Worm (Caenorhabditis elegans) whole organism, young adult: ENCODE results near the gene C01C4.3.

Source experiments
- B0261.1 ChIP-seq: sonication (generic microtip); optimal IDR thresholded peaks from 2 replicates; lab custom pipeline; 2016; ENCODE audit warnings: mild to moderate bottlenecking, missing genetic modification characterization, moderate library complexity, missing compliant biosample characterization
- B0336.3 ChIP-seq: fragments of 200-800 bp; sonication (Bioruptor generic); IDR thresholded peaks from 2 replicates; pipeline ENCODE4 v1.3.6; 2022; ENCODE audit warnings: missing genetic modification characterization, missing compliant biosample characterization
- F33H1.4 ChIP-seq: fragments of 200-800 bp; sonication (Bioruptor generic); IDR thresholded peaks from 2 replicates; pipeline ENCODE4 v1.3.6; 2022; ENCODE audit warnings: missing genetic modification reagents, missing genetic modification characterization, missing compliant biosample characterization
- F37B4.10 ChIP-seq: fragments of 200-800 bp; sonication (Bioruptor generic); IDR thresholded peaks from 2 replicates; pipeline ENCODE4 v1.3.6; 2022; ENCODE audit warnings: missing genetic modification characterization, missing compliant biosample characterization
- F39B2.1 ChIP-seq: fragments of 200-800 bp; sonication (Bioruptor generic); IDR thresholded peaks from 2 replicates; pipeline ENCODE4 v1.3.6; 2022; ENCODE audit warnings: missing genetic modification reagents, missing genetic modification characterization, missing compliant biosample characterization
- F57C9.4 ChIP-seq: sonication (generic microtip); optimal IDR thresholded peaks from 2 replicates; lab custom pipeline; 2017; ENCODE audit warnings: mild to moderate bottlenecking, missing genetic modification characterization, missing compliant biosample characterization
- K11D2.4 ChIP-seq: fragments of 200-800 bp; sonication (Bioruptor generic); IDR thresholded peaks from 2 replicates; pipeline ENCODE4 v1.3.6; 2022; ENCODE audit warnings: missing genetic modification reagents, missing genetic modification characterization, missing compliant biosample characterization
- K12H6.12 ChIP-seq: fragments of 200-800 bp; sonication (Bioruptor generic); optimal IDR thresholded peaks from 2 replicates; lab custom pipeline; 2018; ENCODE audit warnings: mild to moderate bottlenecking, missing genetic modification characterization, missing compliant biosample characterization
- Y53F4B.3 ChIP-seq: fragments of 200-800 bp; sonication (Bioruptor generic); IDR thresholded peaks from 2 replicates; pipeline ENCODE4 v1.3.6; 2022; ENCODE audit warnings: missing genetic modification reagents, missing genetic modification characterization, missing compliant biosample characterization
- Y95B8A.8 ChIP-seq: fragments of 200-800 bp; sonication (Bioruptor generic); IDR thresholded peaks from 2 replicates; pipeline ENCODE4 v1.3.6; 2022; ENCODE audit warnings: missing genetic modification reagents, missing genetic modification characterization, missing compliant biosample characterization
- ZK185.1 ChIP-seq: sonication (generic microtip); optimal IDR thresholded peaks from 2 replicates; lab custom pipeline; 2016; ENCODE audit warnings: mild to moderate bottlenecking, missing genetic modification characterization, missing compliant biosample characterization; ENCODE audit not compliant: poor library complexity, severe bottlenecking
- aptf-3 ChIP-seq: fragments of 200-800 bp; sonication (Bioruptor generic); IDR thresholded peaks from 2 replicates; pipeline ENCODE4 v1.3.6; 2022; ENCODE audit warnings: missing genetic modification characterization, missing compliant biosample characterization
- atf-7 ChIP-seq: sonication (generic microtip); optimal IDR thresholded peaks from 2 replicates; lab custom pipeline; 2017; ENCODE audit warnings: mild to moderate bottlenecking, missing genetic modification characterization, missing compliant biosample characterization
- ceh-100 ChIP-seq: fragments of 200-800 bp; sonication (Bioruptor generic); IDR thresholded peaks from 2 replicates; pipeline ENCODE4 v1.3.6; 2022; ENCODE audit warnings: missing genetic modification reagents, missing genetic modification characterization, missing compliant biosample characterization
- dox-1 ChIP-seq: fragments of 200-800 bp; sonication (Bioruptor generic); IDR thresholded peaks from 2 replicates; pipeline ENCODE4 v1.3.6; 2022; ENCODE audit warnings: missing genetic modification reagents, missing genetic modification characterization, missing compliant biosample characterization
- efl-1 ChIP-seq: fragments of 150-350 bp; optimal IDR thresholded peaks from 2 replicates; lab custom pipeline; 2014; ENCODE audit warnings: missing biosample characterization, missing genetic modification reagents, missing genetic modification characterization
- egrh-3 ChIP-seq: fragments of 200-800 bp; sonication (Bioruptor generic); IDR thresholded peaks from 2 replicates; pipeline ENCODE4 v1.3.6; 2022; ENCODE audit warnings: missing genetic modification reagents, missing genetic modification characterization, missing compliant biosample characterization
- hlh-12 ChIP-seq: sonication (generic microtip); optimal IDR thresholded peaks from 2 replicates; lab custom pipeline; 2016; ENCODE audit warnings: missing genetic modification characterization, missing compliant biosample characterization
- lir-1 ChIP-seq: fragments of 200-800 bp; sonication (Bioruptor generic); conservative IDR thresholded peaks from 2 replicates; pipeline ENCODE4 v1.3.6; 2022; ENCODE audit warnings: missing genetic modification reagents, missing genetic modification characterization, missing compliant biosample characterization
- mes-4 ChIP-seq: sonication (generic microtip); optimal IDR thresholded peaks from 2 replicates; lab custom pipeline; 2016; ENCODE audit warnings: missing genotype, missing genetic modification characterization, missing compliant biosample characterization
- nfya-2 ChIP-seq: fragments of 200-800 bp; sonication (Bioruptor generic); IDR thresholded peaks from 2 replicates; pipeline ENCODE4 v1.3.6; 2022; ENCODE audit warnings: missing genetic modification reagents, missing genetic modification characterization, missing compliant biosample characterization
- nhr-179 ChIP-seq: sonication (generic microtip); optimal IDR thresholded peaks from 2 replicates; lab custom pipeline; 2016; ENCODE audit warnings: mild to moderate bottlenecking, missing genetic modification characterization, missing compliant biosample characterization
- nhr-27 ChIP-seq: fragments of 200-800 bp; sonication (Bioruptor generic); optimal IDR thresholded peaks from 2 replicates; lab custom pipeline; 2018; ENCODE audit warnings: mild to moderate bottlenecking, missing genetic modification characterization, moderate library complexity, missing compliant biosample characterization
- pha-4 ChIP-seq: fragments of 150-350 bp; sonication (generic microtip); optimal IDR thresholded peaks from 2 replicates; lab custom pipeline; 2014; ENCODE audit warnings: missing biosample characterization, missing genetic modification reagents, missing genetic modification characterization
- rec-8 ChIP-seq, 2 experiments: sonication (generic microtip); optimal IDR thresholded peaks; 2 replicates each; lab custom pipeline; 2016; ENCODE audit warnings: mild to moderate bottlenecking in 2 of 2, missing genetic modification characterization in 2 of 2, missing genetic modification reagents in 2 of 2, missing genotype in 2 of 2, missing biosample characterization in 1 of 2, missing compliant biosample characterization in 1 of 2, moderate library complexity in 1 of 2
- sdz-38 ChIP-seq: sonication (generic microtip); optimal IDR thresholded peaks from 2 replicates; lab custom pipeline; 2016; ENCODE audit warnings: missing genotype, missing genetic modification characterization, missing compliant biosample characterization
- snpc-1.1 ChIP-seq: sonication (generic microtip); optimal IDR thresholded peaks from 2 replicates; lab custom pipeline; 2017; ENCODE audit warnings: missing genetic modification characterization, mild to moderate bottlenecking, missing compliant biosample characterization, antibody characterized with exemption, moderate library complexity, missing genotype, missing genetic modification reagents; ENCODE audit not compliant: insufficient read depth
- somi-1 ChIP-seq: fragments of 200-800 bp; sonication (Bioruptor generic); optimal IDR thresholded peaks from 2 replicates; lab custom pipeline; 2018; ENCODE audit warnings: mild to moderate bottlenecking, missing genetic modification characterization, missing compliant biosample characterization
- tlf-1 ChIP-seq: fragments of 200-800 bp; sonication (Bioruptor generic); optimal IDR thresholded peaks from 2 replicates; lab custom pipeline; 2018; ENCODE audit warnings: mild to moderate bottlenecking, missing genetic modification characterization, missing compliant biosample characterization
- unc-130 ChIP-seq: sonication (generic microtip); optimal IDR thresholded peaks from 2 replicates; lab custom pipeline; 2016; ENCODE audit warnings: missing genetic modification reagents, missing genetic modification characterization, missing compliant biosample characterization
- zfh-2 ChIP-seq: fragments of 200-800 bp; sonication (Bioruptor generic); conservative IDR thresholded peaks from 2 replicates; pipeline ENCODE4 v1.3.6; 2022; ENCODE audit warnings: missing genetic modification reagents, missing genetic modification characterization, missing compliant biosample characterization
- ztf-18 ChIP-seq: sonication (generic microtip); optimal IDR thresholded peaks from 2 replicates; lab custom pipeline; 2016; ENCODE audit warnings: missing genotype, mild to moderate bottlenecking, missing genetic modification characterization, missing compliant biosample characterization

The C01C4.3 gene

DNA sequence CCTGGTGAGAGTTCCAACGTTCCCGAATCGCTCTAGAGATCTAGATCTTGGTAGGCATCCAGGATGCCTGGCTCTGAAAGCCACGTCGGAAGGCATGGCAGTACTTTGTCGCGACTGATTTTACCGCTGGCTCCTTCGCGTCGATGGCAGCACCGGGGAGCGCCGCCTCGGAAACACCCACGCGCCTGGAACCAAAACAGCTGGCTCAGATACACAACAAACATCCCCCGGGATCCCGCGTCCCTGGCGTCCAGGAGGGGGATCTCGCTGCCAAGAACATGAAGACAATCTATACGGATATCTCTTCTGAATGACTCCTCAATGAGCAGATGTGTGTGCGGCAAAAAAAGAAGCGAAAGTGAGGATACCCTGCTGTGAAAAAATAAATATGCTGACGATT lies 36.6 kb downstream of the C01C4.3 start:
- TF ChIP-seq F33H1.4 (GFP tag; lab: Robert Waterston, UW) (no peak), mes-4 (tag; lab: Kevin White, UChicago) (no peak)

DNA sequence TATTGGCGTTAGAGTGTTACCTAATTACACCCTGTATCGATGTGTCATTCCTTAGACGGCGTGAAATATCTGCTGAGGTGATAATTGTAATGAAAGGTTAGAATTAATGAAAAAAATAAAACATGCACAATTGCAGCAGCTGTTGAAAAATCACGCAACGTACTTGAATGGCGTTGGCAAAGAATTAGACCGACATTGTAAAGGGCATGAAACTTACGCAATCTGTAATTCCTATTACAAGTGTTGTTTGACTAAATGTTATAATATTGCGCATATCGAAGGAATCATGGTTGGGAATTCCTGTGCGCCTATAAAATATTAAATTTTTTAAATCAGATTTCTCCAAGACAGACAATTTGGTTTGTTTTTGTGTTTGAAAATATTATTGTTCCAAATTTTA lies 37.0 kb downstream of the C01C4.3 start, which contains the start of gene tag-18:
tag-18 (minus strand) TSS at position 305 of the 400 bp plus-strand sequence.
- TF ChIP-seq Y95B8A.8 (GFP tag; lab: Robert Waterston, UW) (no peak), ceh-100 (GFP tag; lab: Robert Waterston, UW) (no peak), tlf-1 (GFP tag; lab: Kevin White, UChicago) (no peak), Y53F4B.3 (no peak), somi-1 (GFP tag; lab: Kevin White, UChicago) (no peak), hlh-12 (no peak), B0261.1 (tag; lab: Kevin White, UChicago) (no peak), nhr-27 (tag; lab: Kevin White, UChicago) (no peak), F57C9.4 (no peak), pha-4 (tag; lab: Kevin White, UChicago) (no peak), atf-7 (tag; lab: Kevin White, UChicago) (no peak), K11D2.4 (no peak), ZK185.1 (tag; lab: Kevin White, UChicago) (no peak), snpc-1.1 (tag; lab: Kevin White, UChicago) (no peak)
- TF ChIP-seq, all 124 proteins: peak for 0

DNA sequence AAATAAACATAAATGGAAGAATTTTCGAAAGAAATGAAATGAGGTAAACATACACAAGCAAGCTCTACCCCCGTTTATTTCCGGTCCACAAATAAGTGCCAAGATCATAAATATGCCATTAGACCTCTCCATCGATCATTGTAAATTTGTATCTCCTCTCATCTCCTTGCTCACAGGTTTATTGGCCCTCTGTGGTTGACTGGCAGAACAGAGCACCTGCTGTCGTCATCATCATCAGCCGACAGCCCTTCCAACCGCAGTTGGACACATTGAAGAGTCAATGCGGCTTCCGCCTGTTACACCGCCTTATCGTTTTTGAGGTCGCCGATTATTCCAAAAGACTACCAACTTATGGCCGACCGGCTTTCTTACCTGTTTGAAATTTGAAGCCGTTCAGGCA lies 41.9 kb downstream of the C01C4.3 start:
- TF ChIP-seq nhr-179 (tag; lab: Kevin White, UChicago) (no peak), rec-8 (tag; optimal IDR thresholded peaks at IDR 0.05; lab: Kevin White, UChicago) (no peak), egrh-3 (GFP tag; lab: Robert Waterston, UW) (no peak), lir-1 (GFP tag; lab: Robert Waterston, UW) (no peak), sdz-38 (tag; lab: Kevin White, UChicago) (no peak), F39B2.1 (GFP tag; lab: Robert Waterston, UW) (no peak), K12H6.12 (tag; lab: Kevin White, UChicago) (no peak)

DNA sequence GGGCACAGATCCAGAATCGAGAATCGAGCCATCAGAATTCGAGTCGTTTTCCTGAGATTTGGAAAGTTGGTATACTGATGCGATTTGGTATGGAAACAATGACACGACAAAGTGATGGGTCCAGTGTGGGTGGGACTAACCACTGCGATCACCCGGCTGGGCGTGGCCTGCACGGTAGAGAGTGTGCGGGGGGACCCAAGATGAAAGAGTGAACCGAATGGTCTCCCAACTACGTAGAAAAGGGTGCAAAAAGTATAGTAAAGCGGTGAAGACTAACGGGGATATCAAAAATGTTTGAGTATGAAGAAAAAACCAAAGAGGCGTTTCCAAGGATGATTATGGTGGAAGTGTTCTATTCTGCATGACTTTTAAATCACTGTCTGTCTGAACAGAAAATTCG lies 45.5 kb downstream of the C01C4.3 start, which contains the start of gene fkh-2:
fkh-2 (minus strand) TSS at position 101 of the 400 bp plus-strand sequence.
- TF ChIP-seq K11D2.4 (no peak), efl-1 (GFP tag; lab: Kevin White, UChicago) (no peak)

DNA sequence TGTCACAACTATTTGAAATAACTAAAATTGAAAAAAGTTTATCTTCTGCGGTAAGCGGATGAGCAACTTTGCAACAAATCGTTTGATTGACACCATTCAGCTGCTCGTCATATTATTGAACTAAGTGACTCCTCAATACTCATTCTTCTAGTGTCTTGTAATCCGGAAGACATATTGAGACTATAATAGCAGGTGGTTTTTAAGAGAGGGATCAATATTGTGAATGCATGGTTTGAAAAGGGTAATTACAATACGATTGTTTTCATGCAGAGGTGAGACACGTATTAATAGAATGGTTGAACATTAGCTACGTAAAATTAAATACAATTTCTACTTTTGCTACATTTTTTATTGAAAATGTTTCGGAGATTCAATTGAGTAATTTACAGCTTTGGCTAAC lies 46.5 kb downstream of the C01C4.3 start:
- TF ChIP-seq F37B4.10 (GFP tag; lab: Robert Waterston, UW) (no peak), dox-1 (GFP tag; lab: Robert Waterston, UW) (no peak), unc-130 (no peak), ztf-18 (no peak), aptf-3 (GFP tag; lab: Robert Waterston, UW) (no peak), nfya-2 (GFP tag; lab: Robert Waterston, UW) (no peak)
- TF ChIP-seq, all 124 proteins: peak for 0

DNA sequence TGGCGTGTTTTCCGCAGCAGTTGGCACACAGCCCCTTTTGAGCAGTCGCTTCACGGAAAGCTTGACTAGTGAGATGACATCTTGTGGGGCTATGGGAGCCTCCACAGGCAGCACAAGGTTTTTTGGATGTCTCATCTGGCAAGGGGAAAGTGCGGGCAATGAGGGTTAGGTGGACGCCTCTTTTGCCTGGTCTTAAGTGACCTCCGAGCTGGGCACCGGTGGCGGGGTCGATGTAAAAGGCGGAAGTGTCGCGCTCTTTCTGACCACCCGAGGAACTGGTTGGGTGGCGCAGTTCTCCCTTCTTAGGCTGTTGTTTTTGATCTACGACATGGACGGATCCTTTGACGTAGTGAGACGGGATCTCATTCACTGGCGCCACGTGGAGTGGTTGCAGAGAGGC lies 54.7 kb downstream of the C01C4.3 start:
- peak; percentile 67 for TF ChIP-seq zfh-2
- TF ChIP-seq B0336.3 (GFP tag; lab: Robert Waterston, UW), result no peak
